Fruit fly (Drosophila melanogaster): ENCODE data around the gene mtSSB.

- no peak for TF ChIP-seq usp (GFP tag; optimal IDR thresholded peaks at IDR 0.05)
- TF ChIP-seq EcR (GFP tag; optimal IDR thresholded peaks at IDR 0.05): no peak
- TF ChIP-seq CG8478 (optimal IDR thresholded peaks at IDR 0.05): no peak
- TF ChIP-seq psq (optimal IDR thresholded peaks at IDR 0.05): no peak
Measured at dm6 chr3R:16173500-16173899, 31.6 kb downstream of the mtSSB start.

All from whole organism.